Fruit fly (Drosophila melanogaster) whole organism, embryonic: ENCODE data around the gene Cand1.

Source experiments
- Blimp-1 ChIP-seq: fragments of 200-800 bp; sonication (Bioruptor generic); optimal IDR thresholded peaks from 3 replicates; lab custom pipeline; 2018; ENCODE audit warnings: missing biosample characterization, missing genetic modification characterization, mild to moderate bottlenecking, moderate library complexity, missing genetic modification reagents
- CG10267 ChIP-seq: fragments of 200-800 bp; sonication (Bioruptor generic); optimal IDR thresholded peaks from 2 replicates; lab custom pipeline; 2018; ENCODE audit warnings: missing biosample characterization, mild to moderate bottlenecking, missing genetic modification characterization, moderate library complexity
- CG11723 ChIP-seq: fragments of 200-800 bp; sonication (Bioruptor generic); optimal IDR thresholded peaks from 2 replicates; lab custom pipeline; 2017; ENCODE audit warnings: missing biosample characterization, mild to moderate bottlenecking, missing genetic modification characterization
- CG13287 ChIP-seq: fragments of 200-800 bp; sonication (Bioruptor generic); IDR thresholded peaks from 2 replicates; pipeline ENCODE4 v1.3.6; 2022; ENCODE audit warnings: missing biosample characterization, missing genetic modification characterization; ENCODE audit not compliant: partially characterized antibody
- CG14050 ChIP-seq: fragments of 200-800 bp; sonication (Bioruptor generic); IDR thresholded peaks from 3 replicates; pipeline ENCODE4 v1.3.6; 2022; ENCODE audit warnings: missing biosample characterization, missing genetic modification characterization
- CG14860 ChIP-seq: fragments of 200-800 bp; sonication (Bioruptor generic); IDR thresholded peaks from 3 replicates; pipeline ENCODE4 v1.3.6; 2022; ENCODE audit warnings: missing biosample characterization, missing genetic modification characterization; ENCODE audit not compliant: partially characterized antibody
- CG15514 ChIP-seq: fragments of 200-800 bp; sonication (Bioruptor generic); optimal IDR thresholded peaks from 3 replicates; lab custom pipeline; 2017; ENCODE audit warnings: missing biosample characterization, missing genetic modification characterization, mild to moderate bottlenecking, moderate library complexity, missing genetic modification reagents
- CG1603 ChIP-seq: fragments of 200-800 bp; sonication (Bioruptor generic); optimal IDR thresholded peaks from 2 replicates; lab custom pipeline; 2019; ENCODE audit warnings: missing biosample characterization, mild to moderate bottlenecking, missing genetic modification characterization, moderate library complexity
- CG16863 ChIP-seq: fragments of 200-800 bp; sonication (Bioruptor generic); optimal IDR thresholded peaks from 3 replicates; lab custom pipeline; 2016; ENCODE audit warnings: missing biosample characterization, missing genetic modification characterization
- CG1832 ChIP-seq: fragments of 200-800 bp; sonication (Bioruptor generic); optimal IDR thresholded peaks from 2 replicates; lab custom pipeline; 2017; ENCODE audit warnings: missing biosample characterization, mild to moderate bottlenecking, missing genetic modification characterization, inconsistent platforms
- CG2712 ChIP-seq: fragments of 200-800 bp; optimal IDR thresholded peaks from 3 replicates; lab custom pipeline; 2019; ENCODE audit warnings: missing biosample characterization, mild to moderate bottlenecking, missing genetic modification characterization, moderate library complexity
- CG30020 ChIP-seq: fragments of 200-800 bp; optimal IDR thresholded peaks from 2 replicates; lab custom pipeline; 2019; ENCODE audit warnings: missing biosample characterization, mild to moderate bottlenecking, missing genetic modification characterization, moderate library complexity
- CG30431 ChIP-seq: fragments of 200-800 bp; sonication (Bioruptor generic); optimal IDR thresholded peaks from 2 replicates; lab custom pipeline; 2017; ENCODE audit warnings: missing biosample characterization, missing genetic modification characterization
- CG34224 ChIP-seq: fragments of 200-800 bp; sonication (Bioruptor generic); IDR thresholded peaks from 3 replicates; pipeline ENCODE4 v1.3.6; 2022; ENCODE audit warnings: missing biosample characterization, missing genetic modification characterization; ENCODE audit not compliant: partially characterized antibody
- CG3838 ChIP-seq: fragments of 200-800 bp; sonication (Bioruptor generic); optimal IDR thresholded peaks from 3 replicates; lab custom pipeline; 2016; ENCODE audit warnings: missing biosample characterization, missing genetic modification characterization
- CG4424 ChIP-seq: fragments of 200-800 bp; sonication (Bioruptor generic); optimal IDR thresholded peaks from 3 replicates; lab custom pipeline; 2016; ENCODE audit warnings: missing biosample characterization, missing genetic modification characterization
- CG8290 ChIP-seq, 3 experiments: fragments of 200-800 bp; sonication (Bioruptor generic); optimal IDR thresholded peaks; 2 replicates each; lab custom pipeline; 2016 to 2019; ENCODE audit warnings: missing biosample characterization in 3 of 3, missing genetic modification characterization in 3 of 3, mild to moderate bottlenecking in 2 of 3, moderate library complexity in 1 of 3
- D19A ChIP-seq: fragments of 200-800 bp; optimal IDR thresholded peaks from 3 replicates; lab custom pipeline; 2019; ENCODE audit warnings: missing biosample characterization, mild to moderate bottlenecking, missing genetic modification characterization, moderate library complexity
- Dip3 ChIP-seq: fragments of 200-800 bp; sonication (Bioruptor generic); optimal IDR thresholded peaks from 3 replicates; lab custom pipeline; 2016; ENCODE audit warnings: missing biosample characterization, missing genetic modification characterization
- Fer3 ChIP-seq: fragments of 200-800 bp; sonication (Bioruptor generic); optimal IDR thresholded peaks from 2 replicates; lab custom pipeline; 2018; ENCODE audit warnings: missing biosample characterization, mild to moderate bottlenecking, missing genetic modification characterization, moderate library complexity
- Hr3 ChIP-seq: fragments of 200-800 bp; sonication (Bioruptor generic); optimal IDR thresholded peaks from 3 replicates; lab custom pipeline; 2016; ENCODE audit warnings: missing biosample characterization, missing genetic modification characterization
- MBD-R2 ChIP-seq: fragments of 200-800 bp; sonication (Bioruptor generic); IDR thresholded peaks from 2 replicates; pipeline ENCODE4 v1.3.6; 2022; ENCODE audit warnings: missing biosample characterization, missing genetic modification characterization
- Med ChIP-seq: fragments of 200-800 bp; sonication (Bioruptor generic); peaks from one replicate; lab custom pipeline; 2016; ENCODE audit warnings: missing biosample characterization, missing genetic modification characterization, mild to moderate bottlenecking, inconsistent platforms, moderate library complexity
- Sry-β ChIP-seq: fragments of 200-800 bp; sonication (Bioruptor generic); optimal IDR thresholded peaks from 2 replicates; lab custom pipeline; 2018; ENCODE audit warnings: missing biosample characterization, mild to moderate bottlenecking, missing genetic modification characterization, moderate library complexity
- ac ChIP-seq: fragments of 200-800 bp; sonication (Bioruptor generic); optimal IDR thresholded peaks from 3 replicates; lab custom pipeline; 2017; ENCODE audit warnings: missing biosample characterization, mild to moderate bottlenecking, missing genetic modification characterization
- amos ChIP-seq: fragments of 200-800 bp; sonication (Bioruptor generic); IDR thresholded peaks from 2 replicates; pipeline ENCODE4 v1.3.6; 2022; ENCODE audit warnings: missing biosample characterization, missing genetic modification characterization; ENCODE audit not compliant: partially characterized antibody
- corto ChIP-seq: fragments of 200-800 bp; sonication (Bioruptor generic); optimal IDR thresholded peaks from 2 replicates; lab custom pipeline; 2016; ENCODE audit warnings: missing biosample characterization, mild to moderate bottlenecking, missing genetic modification characterization, moderate library complexity
- crp ChIP-seq, 2 experiments: fragments of 200-800 bp; sonication (Bioruptor generic); optimal IDR thresholded peaks; 2 replicates in 1 of 2; 3 replicates in 1 of 2; lab custom pipeline; 2017; ENCODE audit warnings: missing biosample characterization in 2 of 2, missing genetic modification characterization in 2 of 2, mild to moderate bottlenecking in 1 of 2, moderate library complexity in 1 of 2
- dm ChIP-seq: fragments of 200-800 bp; sonication (Bioruptor generic); optimal IDR thresholded peaks from 3 replicates; lab custom pipeline; 2016; ENCODE audit warnings: missing biosample characterization, missing genetic modification characterization
- dpn ChIP-seq, 2 experiments: fragments of 200-800 bp; sonication (Bioruptor generic); optimal IDR thresholded peaks; 3 replicates each; lab custom pipeline; 2016; ENCODE audit warnings: missing biosample characterization in 2 of 2, missing genetic modification characterization in 2 of 2
- en ChIP-seq: fragments of 200-800 bp; sonication (Bioruptor generic); optimal IDR thresholded peaks from 2 replicates; lab custom pipeline; 2016; ENCODE audit warnings: missing biosample characterization, missing genetic modification characterization
- fd64A ChIP-seq: fragments of 200-800 bp; sonication (Bioruptor generic); optimal IDR thresholded peaks from 3 replicates; lab custom pipeline; 2018; ENCODE audit warnings: missing biosample characterization, mild to moderate bottlenecking, missing genetic modification characterization
- gfzf ChIP-seq: fragments of 200-800 bp; sonication (Bioruptor generic); optimal IDR thresholded peaks from 2 replicates; lab custom pipeline; 2016; ENCODE audit warnings: missing biosample characterization, mild to moderate bottlenecking, missing genetic modification characterization, moderate library complexity
- hb ChIP-seq: fragments of 200-800 bp; sonication (Bioruptor generic); IDR thresholded peaks from 3 replicates; pipeline ENCODE4 v1.3.6; 2022; ENCODE audit warnings: missing biosample characterization, missing genetic modification characterization; ENCODE audit not compliant: partially characterized antibody
- hbn ChIP-seq: fragments of 200-800 bp; sonication (Bioruptor generic); IDR thresholded peaks from 2 replicates; pipeline ENCODE4 v1.3.6; 2022; ENCODE audit warnings: missing biosample characterization, missing genetic modification characterization; ENCODE audit not compliant: partially characterized antibody
- lola ChIP-seq, 3 experiments: fragments of >200 bp in 2 of 3; fragments of 200-800 bp in 1 of 3; sonication (Bioruptor generic) in 1 of 3; optimal IDR thresholded peaks; 2 replicates each; lab custom pipeline; 2017 to 2019; ENCODE audit warnings: missing biosample characterization in 3 of 3, missing genetic modification characterization in 3 of 3, mild to moderate bottlenecking in 1 of 3, moderate library complexity in 1 of 3
- nmo ChIP-seq: fragments of 200-800 bp; sonication (Bioruptor generic); optimal IDR thresholded peaks from 2 replicates; lab custom pipeline; 2018; ENCODE audit warnings: missing biosample characterization, mild to moderate bottlenecking, missing genetic modification characterization, moderate library complexity
- onecut ChIP-seq: fragments of 200-800 bp; sonication (Bioruptor generic); IDR thresholded peaks from 2 replicates; pipeline ENCODE4 v1.3.6; 2022; ENCODE audit warnings: missing biosample characterization, missing genetic modification characterization
- phol ChIP-seq: fragments of 200-800 bp; sonication (Bioruptor generic); optimal IDR thresholded peaks from 3 replicates; lab custom pipeline; 2018; ENCODE audit warnings: missing biosample characterization, mild to moderate bottlenecking, missing genetic modification characterization, moderate library complexity
- pzg ChIP-seq: fragments of 200-800 bp; sonication (Bioruptor generic); optimal IDR thresholded peaks from 3 replicates; lab custom pipeline; 2018; ENCODE audit warnings: missing biosample characterization, mild to moderate bottlenecking, missing genetic modification characterization, moderate library complexity
- row ChIP-seq: fragments of 200-800 bp; sonication (Bioruptor generic); IDR thresholded peaks from 3 replicates; pipeline ENCODE4 v1.3.6; 2022; ENCODE audit warnings: missing biosample characterization, missing genetic modification characterization
- sug ChIP-seq: fragments of 200-800 bp; optimal IDR thresholded peaks from 2 replicates; lab custom pipeline; 2019; ENCODE audit warnings: missing biosample characterization, mild to moderate bottlenecking, missing genetic modification characterization, moderate library complexity
- tgo ChIP-seq: fragments of 200-800 bp; sonication (Bioruptor generic); IDR thresholded peaks from 3 replicates; pipeline ENCODE4 v1.3.6; 2022; ENCODE audit warnings: missing biosample characterization, missing genetic modification characterization
- unc-4 ChIP-seq: fragments of 200-800 bp; sonication (Bioruptor generic); IDR thresholded peaks from 2 replicates; pipeline ENCODE4 v1.3.6; 2022; ENCODE audit warnings: missing biosample characterization, missing genetic modification characterization; ENCODE audit not compliant: partially characterized antibody

Cand1 gene

dm6 chr2L:10314327-10315210 lies 47.9 kb downstream of the Cand1 start, which contains the start of the genes Usp14 and CG4972 (continued):
- TF ChIP-seq dpn (GFP tag; optimal IDR thresholded peaks at IDR 0.05; lab: Kevin White, UChicago) (peak in 1 of 2 experiments; percentile 18), ac (no peak), CG15514 (GFP tag; lab: Kevin White, UChicago) (no peak), CG10267 (peak; percentile 16), CG16863 (GFP tag; lab: Kevin White, UChicago) (no peak), tgo (no peak), dm (no peak), corto (GFP tag; lab: Kevin White, UChicago) (no peak), CG3838 (GFP tag; lab: Kevin White, UChicago) (no peak), sug (tag; lab: Kevin White, UChicago) (no peak), lola (GFP tag; optimal IDR thresholded peaks at IDR 0.05; lab: Kevin White, UChicago) (peak in 1 of 3 experiments; percentile 2), CG11723 (GFP tag; lab: Kevin White, UChicago) (peak; percentile 80), CG1832 (GFP tag; lab: Kevin White, UChicago) (no peak), Dip3 (GFP tag; lab: Kevin White, UChicago) (no peak)

- TF ChIP-seq MBD-R2 (GFP tag; lab: Robert Waterston, UW) (peak; percentile 65), phol (peak; percentile 21), Fer3 (tag; lab: Kevin White, UChicago) (no peak), CG10267 (peak; percentile 5), gfzf (GFP tag; lab: Kevin White, UChicago) (peak; percentile 76), en (GFP tag; lab: Kevin White, UChicago) (no peak), CG1603 (tag; lab: Kevin White, UChicago) (peak; percentile 99), hb (no peak), CG30020 (peak; percentile 97), CG34224 (0 out of 3 replicates have a peak, but pooled peaks have one; percentile 12), onecut (GFP tag; lab: Robert Waterston, UW) (no peak), nmo (GFP tag; lab: Kevin White, UChicago) (peak; percentile 9), Med (GFP tag; lab: Kevin White, UChicago) (peak; percentile 43), crp (GFP tag; optimal IDR thresholded peaks at IDR 0.05; lab: Kevin White, UChicago) (peak in 1 of 2 experiments; percentile 60), dm (no peak), Hr3 (GFP tag; lab: Kevin White, UChicago) (no peak), sug (tag; lab: Kevin White, UChicago) (peak; percentile 12), row (GFP tag; lab: Robert Waterston, UW) (peak; percentile 46; the same call in 1 of the 3 replicates), D19A (no peak), CG14860 (GFP tag; lab: Robert Waterston, UW) (no peak), hbn (GFP tag; lab: Robert Waterston, UW) (0 out of 2 replicates have a peak, but pooled peaks have one; percentile 24), Sry-β (GFP tag; lab: Kevin White, UChicago) (no peak), Blimp-1 (GFP tag; lab: Kevin White, UChicago) (no peak), CG14050 (GFP tag; lab: Robert Waterston, UW) (no peak), unc-4 (GFP tag; lab: Robert Waterston, UW) (peak; percentile 38; the same call in 1 of the 2 replicates), CG4424 (no peak), fd64A (GFP tag; lab: Kevin White, UChicago) (no peak), CG2712 (tag; lab: Kevin White, UChicago) (peak; percentile 7), CG30431 (GFP tag; lab: Kevin White, UChicago) (no peak), CG13287 (GFP tag; lab: Robert Waterston, UW) (peak; percentile 42; the same call in 1 of the 2 replicates), CG8290 (GFP tag; optimal IDR thresholded peaks at IDR 0.05; lab: Kevin White, UChicago) (no peak), CG8290 (tag; optimal IDR thresholded peaks at IDR 0.05; lab: Kevin White, UChicago) (peak in 1 of 2 experiments; percentile 4), pzg (peak; percentile 69), amos (GFP tag; lab: Robert Waterston, UW) (peak; percentile 27; the same call in 1 of the 2 replicates)
These were observed 50.7 kb downstream of the Cand1 start for dm6 chr2L:10311822-10312221.
